Worm (Caenorhabditis elegans) whole organism, L4 larva: ENCODE results near the gene srz-83.

Experiments used
- F10B5.3 ChIP-seq: sonication (generic microtip); optimal IDR thresholded peaks from 2 replicates; lab custom pipeline; 2016; ENCODE audit warnings: mild to moderate bottlenecking, missing genetic modification characterization, missing compliant biosample characterization
- F26F4.8 ChIP-seq: fragments of 200-800 bp; sonication (Bioruptor generic); conservative IDR thresholded peaks from 2 replicates; pipeline ENCODE4 v1.3.6; 2022; ENCODE audit warnings: missing genetic modification characterization, missing compliant biosample characterization
- F37D6.2 ChIP-seq: sonication (generic microtip); optimal IDR thresholded peaks from 2 replicates; lab custom pipeline; 2016; ENCODE audit warnings: mild to moderate bottlenecking, missing genetic modification characterization, missing compliant biosample characterization
- R02D3.7 ChIP-seq: fragments of 150-350 bp; sonication (generic microtip); optimal IDR thresholded peaks from 3 replicates; lab custom pipeline; 2014; ENCODE audit warnings: missing biosample characterization, missing genetic modification characterization
- Y48G9A.11 ChIP-seq: fragments of 200-800 bp; sonication (Bioruptor generic); IDR thresholded peaks from 2 replicates; pipeline ENCODE4 v1.3.6; 2022; ENCODE audit warnings: missing genetic modification reagents, missing genetic modification characterization, missing compliant biosample characterization
- ZK546.5 ChIP-seq, 2 experiments: sonication (generic microtip); optimal IDR thresholded peaks; 2 replicates each; lab custom pipeline; 2017; ENCODE audit warnings: missing biosample characterization in 2 of 2, missing genetic modification characterization in 2 of 2
- arid-1 ChIP-seq: fragments of 200-800 bp; sonication (Bioruptor generic); conservative IDR thresholded peaks from 2 replicates; pipeline ENCODE4 v1.3.6; 2022; ENCODE audit warnings: missing genetic modification reagents, missing genetic modification characterization, missing compliant biosample characterization
- ceh-20 ChIP-seq: fragments of 200-800 bp; sonication (Bioruptor generic); IDR thresholded peaks from 2 replicates; pipeline ENCODE4 v1.3.6; 2022; ENCODE audit warnings: missing genetic modification reagents, missing genetic modification characterization, missing compliant biosample characterization
- ceh-28 ChIP-seq: fragments of 150-350 bp; optimal IDR thresholded peaks from 2 replicates; lab custom pipeline; 2014; ENCODE audit warnings: missing biosample characterization, missing genetic modification reagents, missing genetic modification characterization
- ceh-32 ChIP-seq: sonication (generic microtip); optimal IDR thresholded peaks from 2 replicates; lab custom pipeline; 2016; ENCODE audit warnings: mild to moderate bottlenecking, missing genetic modification characterization, missing compliant biosample characterization; ENCODE audit not compliant: poor library complexity
- ceh-82 ChIP-seq: sonication (generic microtip); optimal IDR thresholded peaks from 2 replicates; lab custom pipeline; 2017; ENCODE audit warnings: missing biosample characterization, missing genetic modification characterization
- cey-2 ChIP-seq: sonication (generic microtip); optimal IDR thresholded peaks from 3 replicates; lab custom pipeline; 2017; ENCODE audit warnings: missing genetic modification characterization, mild to moderate bottlenecking, missing compliant biosample characterization, antibody characterized with exemption, borderline replicate concordance; ENCODE audit not compliant: insufficient read depth
- daf-12 ChIP-seq: fragments of 150-350 bp; optimal IDR thresholded peaks from 2 replicates; lab custom pipeline; 2014; ENCODE audit warnings: missing biosample characterization, missing genetic modification reagents, missing genetic modification characterization
- daf-16 ChIP-seq, 3 experiments: sonication (generic microtip); optimal IDR thresholded peaks; 2 replicates each; lab custom pipeline; 2016 to 2017; ENCODE audit warnings: missing genetic modification characterization in 3 of 3, missing genetic modification reagents in 3 of 3, mild to moderate bottlenecking in 2 of 3, missing compliant biosample characterization in 2 of 3, missing biosample characterization in 1 of 3, moderate library complexity in 1 of 3
- dmd-9 ChIP-seq: fragments of 200-800 bp; sonication (Bioruptor generic); IDR thresholded peaks from 2 replicates; pipeline ENCODE4 v1.3.6; 2022; ENCODE audit warnings: missing genetic modification reagents, missing genetic modification characterization, missing compliant biosample characterization
- duxl-1 ChIP-seq: sonication (generic microtip); optimal IDR thresholded peaks from 2 replicates; lab custom pipeline; 2016; ENCODE audit warnings: mild to moderate bottlenecking, missing genetic modification characterization, moderate library complexity, missing compliant biosample characterization; ENCODE audit not compliant: poor library complexity
- dve-1 ChIP-seq: sonication (generic microtip); optimal IDR thresholded peaks from 2 replicates; lab custom pipeline; 2017; ENCODE audit warnings: antibody characterized with exemption, mild to moderate bottlenecking, missing genetic modification characterization, missing compliant biosample characterization; ENCODE audit not compliant: insufficient read depth
- egl-43 ChIP-seq: fragments of 200-800 bp; sonication (Bioruptor generic); IDR thresholded peaks from 2 replicates; pipeline ENCODE4 v1.3.6; 2022; ENCODE audit warnings: missing genetic modification reagents, missing genetic modification characterization, missing compliant biosample characterization
- fkh-10 ChIP-seq: fragments of 150-350 bp; optimal IDR thresholded peaks from 2 replicates; lab custom pipeline; 2014; ENCODE audit warnings: missing biosample characterization, missing genetic modification reagents, missing genetic modification characterization
- hif-1 ChIP-seq, 2 experiments: sonication (generic microtip); optimal IDR thresholded peaks; 2 replicates each; lab custom pipeline; 2016 to 2017; ENCODE audit warnings: missing compliant biosample characterization in 2 of 2, missing genetic modification characterization in 2 of 2, missing genetic modification reagents in 2 of 2, missing genotype in 2 of 2, mild to moderate bottlenecking in 1 of 2
- hlh-11 ChIP-seq: fragments of 200-800 bp; sonication (Bioruptor generic); optimal IDR thresholded peaks from 2 replicates; lab custom pipeline; 2018; ENCODE audit warnings: mild to moderate bottlenecking, missing genetic modification characterization, missing compliant biosample characterization
- hlh-30 ChIP-seq: sonication (generic microtip); optimal IDR thresholded peaks from 2 replicates; lab custom pipeline; 2017; ENCODE audit warnings: antibody characterized with exemption, mild to moderate bottlenecking, missing genetic modification characterization, missing compliant biosample characterization; ENCODE audit not compliant: insufficient read depth
- hmg-1.1 ChIP-seq: fragments of 200-800 bp; sonication (Bioruptor generic); IDR thresholded peaks from 2 replicates; pipeline ENCODE4 v1.3.6; 2022; ENCODE audit warnings: missing genetic modification reagents, missing genetic modification characterization, missing compliant biosample characterization
- lim-7 ChIP-seq: fragments of 200-800 bp; sonication (Bioruptor generic); IDR thresholded peaks from 2 replicates; pipeline ENCODE4 v1.3.6; 2022; ENCODE audit warnings: missing genetic modification characterization, missing compliant biosample characterization
- lin-13 ChIP-seq: fragments of 150-350 bp; optimal IDR thresholded peaks from 2 replicates; lab custom pipeline; 2014; ENCODE audit warnings: missing biosample characterization, missing genetic modification reagents, missing genetic modification characterization
- lin-15B ChIP-seq: fragments of 150-350 bp; sonication (generic microtip); optimal IDR thresholded peaks from 3 replicates; lab custom pipeline; 2014; ENCODE audit warnings: missing biosample characterization, missing genetic modification characterization
- lin-29 ChIP-seq: fragments of 200-800 bp; sonication (Bioruptor generic); IDR thresholded peaks from 2 replicates; pipeline ENCODE4 v1.3.6; 2022; ENCODE audit warnings: missing genetic modification reagents, missing genetic modification characterization, missing compliant biosample characterization
- lin-39 ChIP-seq: fragments of 150-350 bp; optimal IDR thresholded peaks from 2 replicates; lab custom pipeline; 2014; ENCODE audit warnings: missing biosample characterization, missing genetic modification reagents, missing genetic modification characterization
- lir-3 ChIP-seq: sonication (generic microtip); optimal IDR thresholded peaks from 2 replicates; lab custom pipeline; 2016; ENCODE audit warnings: mild to moderate bottlenecking, missing genetic modification characterization, missing compliant biosample characterization
- lsy-2 ChIP-seq, 2 experiments: fragments of 150-350 bp in 1 of 2; sonication (generic microtip) in 1 of 2; optimal IDR thresholded peaks; 2 replicates each; lab custom pipeline; 2014 to 2017; ENCODE audit warnings: missing biosample characterization in 2 of 2, missing genetic modification characterization in 2 of 2
- madf-5 ChIP-seq, 2 experiments: fragments of 200-800 bp; sonication (Bioruptor generic); IDR thresholded peaks; 2 replicates each; pipeline ENCODE4 v1.3.6; 2022; ENCODE audit warnings: missing compliant biosample characterization in 2 of 2, missing genetic modification characterization in 2 of 2
- madf-9 ChIP-seq: fragments of 200-800 bp; sonication (Bioruptor generic); conservative IDR thresholded peaks from 2 replicates; pipeline ENCODE4 v1.3.6; 2022; ENCODE audit warnings: missing genetic modification reagents, missing genetic modification characterization, missing compliant biosample characterization
- mdl-1 ChIP-seq, 2 experiments: fragments of 150-350 bp in 1 of 2; sonication (generic microtip) in 1 of 2; optimal IDR thresholded peaks; 2 replicates each; lab custom pipeline; 2014 to 2017; ENCODE audit warnings: missing biosample characterization in 2 of 2, missing genetic modification characterization in 2 of 2
- mdt-29 ChIP-seq: fragments of 200-800 bp; sonication (Bioruptor generic); IDR thresholded peaks from 2 replicates; pipeline ENCODE4 v1.3.6; 2022; ENCODE audit warnings: missing genetic modification reagents, missing genetic modification characterization, missing compliant biosample characterization
- mxl-2 ChIP-seq: fragments of 200-800 bp; sonication (Bioruptor generic); conservative IDR thresholded peaks from 2 replicates; pipeline ENCODE4 v1.3.6; 2022; ENCODE audit warnings: missing genetic modification reagents, missing genetic modification characterization, missing compliant biosample characterization
- mxl-3 ChIP-seq: fragments of 200-800 bp; sonication (Bioruptor generic); optimal IDR thresholded peaks from 2 replicates; lab custom pipeline; 2018; ENCODE audit warnings: mild to moderate bottlenecking, missing genetic modification characterization, missing compliant biosample characterization
- nhr-28 ChIP-seq: fragments of 150-350 bp; optimal IDR thresholded peaks from 2 replicates; lab custom pipeline; 2014; ENCODE audit warnings: missing biosample characterization, missing genetic modification characterization
- set-16 ChIP-seq: fragments of 200-800 bp; sonication (Bioruptor generic); IDR thresholded peaks from 2 replicates; pipeline ENCODE4 v1.3.6; 2022; ENCODE audit warnings: missing genetic modification reagents, missing genetic modification characterization, missing compliant biosample characterization
- snpc-1.2 ChIP-seq: fragments of 200-800 bp; sonication (Bioruptor generic); IDR thresholded peaks from 2 replicates; pipeline ENCODE4 v1.3.6; 2022; ENCODE audit warnings: missing genetic modification reagents, missing genetic modification characterization, missing compliant biosample characterization
- snpc-4 ChIP-seq: fragments of 150-350 bp; optimal IDR thresholded peaks from 2 replicates; lab custom pipeline; 2014; ENCODE audit warnings: missing biosample characterization, missing genetic modification characterization
- spr-3 ChIP-seq: fragments of 200-800 bp; sonication (Bioruptor generic); optimal IDR thresholded peaks from 2 replicates; lab custom pipeline; 2018; ENCODE audit warnings: mild to moderate bottlenecking, missing genetic modification characterization, missing compliant biosample characterization
- unc-130 ChIP-seq: sonication (generic microtip); optimal IDR thresholded peaks from 2 replicates; lab custom pipeline; 2016; ENCODE audit warnings: missing genetic modification reagents, missing genetic modification characterization, missing compliant biosample characterization
- unc-39 ChIP-seq: sonication (generic microtip); optimal IDR thresholded peaks from 2 replicates; lab custom pipeline; 2017; ENCODE audit warnings: missing biosample characterization, missing genetic modification characterization
- unc-62 ChIP-seq, 3 experiments: fragments of 150-350 bp in 1 of 3; sonication (generic microtip); optimal IDR thresholded peaks in 2 of 3; peaks in 1 of 3; 1 replicate in 1 of 3; 2 replicates in 2 of 3; lab custom pipeline; 2014 to 2017; ENCODE audit warnings: missing biosample characterization in 3 of 3, missing genetic modification characterization in 3 of 3, missing genetic modification reagents in 3 of 3, missing genotype in 1 of 3
- zag-1 ChIP-seq: fragments of 150-350 bp; optimal IDR thresholded peaks from 2 replicates; lab custom pipeline; 2014; ENCODE audit warnings: missing biosample characterization, missing genetic modification characterization
- zfp-2 ChIP-seq: sonication (generic microtip); optimal IDR thresholded peaks from 2 replicates; lab custom pipeline; 2016; ENCODE audit warnings: mild to moderate bottlenecking, missing genetic modification characterization, missing compliant biosample characterization
- zfp-3 ChIP-seq: fragments of 200-800 bp; sonication (Bioruptor generic); conservative IDR thresholded peaks from 2 replicates; pipeline ENCODE4 v1.3.6; 2022; ENCODE audit warnings: missing genetic modification reagents, missing genetic modification characterization, missing compliant biosample characterization

srz-83 gene

ce11 chrIV:3551777-3552462 lies 47.7 kb downstream of the srz-83 start (continued):
- no peak for TF ChIP-seq ZK546.5 (tag; optimal IDR thresholded peaks at IDR 0.05; lab: Kevin White, UChicago)
- peak; percentile 58 to 82; a peak in 2 of 4 replicates for TF ChIP-seq madf-5 (GFP tag; IDR thresholded peaks at IDR 0.05; lab: Robert Waterston, UW)
- 0 out of 2 replicates have a peak, but pooled peaks have one; percentile 41 for TF ChIP-seq ceh-20 (GFP tag; lab: Robert Waterston, UW)
- no peak for TF ChIP-seq ceh-32
- no peak for TF ChIP-seq snpc-4 (tag; lab: Kevin White, UChicago)
- TF ChIP-seq ceh-82 (tag; lab: Kevin White, UChicago) = no peak
- TF ChIP-seq lin-39 = no peak
- peak; percentile 90 for TF ChIP-seq lim-7
- no peak for TF ChIP-seq F37D6.2 (tag; lab: Kevin White, UChicago)
- peak; percentile 22 for TF ChIP-seq lir-3 (tag; lab: Kevin White, UChicago)
- no peak for TF ChIP-seq unc-39
- TF ChIP-seq unc-130 (GFP tag; lab: Kevin White, UChicago) = peak; percentile 26
- TF ChIP-seq lin-13 = peak; percentile 59
- no peak for TF ChIP-seq cey-2
- peak; percentile 63 for TF ChIP-seq duxl-1 (tag; lab: Kevin White, UChicago)
- peak; percentile 83 for TF ChIP-seq hmg-1.1 (GFP tag; lab: Robert Waterston, UW)
- peak; percentile 78 for TF ChIP-seq madf-9 (GFP tag; lab: Robert Waterston, UW)
- TF ChIP-seq unc-62 (GFP tag; optimal IDR thresholded peaks at IDR 0.05 in 1 of 2; lab: Kevin White, UChicago) = peak in 1 of 2 experiments; percentile 87
- TF ChIP-seq unc-62 (tag; optimal IDR thresholded peaks at IDR 0.05; lab: Kevin White, UChicago) = no peak
- peak; percentile 72 for TF ChIP-seq hlh-11 (tag; lab: Kevin White, UChicago)
- TF ChIP-seq F26F4.8 (GFP tag; lab: Robert Waterston, UW) = peak; percentile 88
- TF ChIP-seq zag-1 (tag; lab: Kevin White, UChicago) = no peak
- TF ChIP-seq zfp-2 = peak; percentile 8
- TF ChIP-seq dmd-9 (GFP tag; lab: Robert Waterston, UW) = no peak
- TF ChIP-seq nhr-28 (tag; lab: Kevin White, UChicago) = peak; percentile 19
- TF ChIP-seq mxl-2 (GFP tag; lab: Robert Waterston, UW) = peak; percentile 30; the same call in 1 of the 2 replicates
- TF ChIP-seq egl-43 = peak; percentile 93
- TF ChIP-seq lin-15B (tag; lab: Kevin White, UChicago) = no peak
- TF ChIP-seq spr-3 = peak; percentile 36
- TF ChIP-seq lin-29 (GFP tag; lab: Robert Waterston, UW) = no peak
- TF ChIP-seq mdl-1 (tag; optimal IDR thresholded peaks at IDR 0.05; lab: Kevin White, UChicago) = peak in 1 of 2 experiments; percentile 11
- TF ChIP-seq lsy-2 (tag; optimal IDR thresholded peaks at IDR 0.05; lab: Kevin White, UChicago) = no peak
- TF ChIP-seq daf-12 (tag; lab: Kevin White, UChicago) = no peak
- 0 out of 2 replicates have a peak, but pooled peaks have one; percentile 48 for TF ChIP-seq zfp-3 (GFP tag; lab: Robert Waterston, UW)
- peak in 1 of 2 experiments; percentile 15 for TF ChIP-seq hif-1 (tag; optimal IDR thresholded peaks at IDR 0.05; lab: Kevin White, UChicago)
- no peak for TF ChIP-seq dve-1 (tag; lab: Kevin White, UChicago)
- no peak; the same call in 1 of the 2 replicates for TF ChIP-seq mdt-29
- no peak for TF ChIP-seq R02D3.7 (tag; lab: Kevin White, UChicago)
- TF ChIP-seq F10B5.3 (tag; lab: Kevin White, UChicago) = no peak
- TF ChIP-seq hlh-30 (tag; lab: Kevin White, UChicago) = peak; percentile 58
- TF ChIP-seq Y48G9A.11 (GFP tag; lab: Robert Waterston, UW) = peak; percentile 55; the same call in 1 of the 2 replicates
- no peak for TF ChIP-seq fkh-10 (GFP tag; lab: Kevin White, UChicago)
- TF ChIP-seq set-16 (GFP tag; lab: Robert Waterston, UW) = peak; percentile 64
- TF ChIP-seq mxl-3 (GFP tag; lab: Kevin White, UChicago) = peak; percentile 13
- TF ChIP-seq ceh-28 (tag; lab: Kevin White, UChicago) = no peak
- TF ChIP-seq snpc-1.2 (GFP tag; lab: Robert Waterston, UW) = peak; percentile 78; the same call in 1 of the 2 replicates
- peak; percentile 2 to 67 for TF ChIP-seq daf-16 (GFP tag; optimal IDR thresholded peaks at IDR 0.05; lab: Kevin White, UChicago)
- peak; percentile 41 for TF ChIP-seq daf-16 (tag; optimal IDR thresholded peaks at IDR 0.05; lab: Kevin White, UChicago)
- peak; percentile 68 for TF ChIP-seq arid-1
